Fruit fly (Drosophila melanogaster) whole organism, embryonic: ENCODE measurements around the gene CG15144.
A peak's percentile ranks its signal among the peaks of the same experiment; 100 is the strongest.

ENCODE experiments used
- CG1024 ChIP-seq: fragments of 200-800 bp; sonication (Bioruptor generic); IDR thresholded peaks from 2 replicates; pipeline ENCODE4 v1.3.6; 2022; ENCODE audit warnings: missing biosample characterization, missing genetic modification characterization
- CG11696 ChIP-seq: fragments of 200-800 bp; sonication (Bioruptor generic); IDR thresholded peaks from 2 replicates; pipeline ENCODE4 v1.3.6; 2022; ENCODE audit warnings: missing biosample characterization, missing genetic modification characterization
- CG12104 ChIP-seq: fragments of 200-800 bp; sonication (Bioruptor generic); optimal IDR thresholded peaks from 3 replicates; lab custom pipeline; 2016; ENCODE audit warnings: missing biosample characterization, missing genetic modification characterization
- CG12744 ChIP-seq: fragments of 200-800 bp; sonication (Bioruptor generic); optimal IDR thresholded peaks from 2 replicates; lab custom pipeline; 2016; ENCODE audit warnings: missing biosample characterization, missing genetic modification characterization
- CG13775 ChIP-seq: fragments of 200-800 bp; sonication (Bioruptor generic); optimal IDR thresholded peaks from 3 replicates; lab custom pipeline; 2017; ENCODE audit warnings: missing biosample characterization, mild to moderate bottlenecking, missing genetic modification characterization
- CG14667 ChIP-seq: fragments of 200-800 bp; sonication (Bioruptor generic); IDR thresholded peaks from 2 replicates; pipeline ENCODE4 v1.3.6; 2022; ENCODE audit warnings: missing biosample characterization, missing genetic modification characterization
- CG15479 ChIP-seq: fragments of 200-800 bp; sonication (Bioruptor generic); optimal IDR thresholded peaks from 3 replicates; lab custom pipeline; 2019; ENCODE audit warnings: missing biosample characterization, mild to moderate bottlenecking, missing genetic modification characterization, moderate library complexity
- CG15514 ChIP-seq: fragments of 200-800 bp; sonication (Bioruptor generic); optimal IDR thresholded peaks from 3 replicates; lab custom pipeline; 2017; ENCODE audit warnings: missing biosample characterization, missing genetic modification characterization, mild to moderate bottlenecking, moderate library complexity, missing genetic modification reagents
- CG17328 ChIP-seq: fragments of 200-800 bp; sonication (Bioruptor generic); IDR thresholded peaks from 2 replicates; pipeline ENCODE4 v1.3.6; 2022; ENCODE audit warnings: missing biosample characterization, missing genetic modification characterization
- CG17361 ChIP-seq: fragments of 200-800 bp; sonication (Bioruptor generic); IDR thresholded peaks from 3 replicates; pipeline ENCODE4 v1.3.6; 2022; ENCODE audit warnings: missing biosample characterization, missing genetic modification characterization
- CG17385 ChIP-seq: fragments of 200-800 bp; sonication (Bioruptor generic); optimal IDR thresholded peaks from 3 replicates; lab custom pipeline; 2018; ENCODE audit warnings: missing biosample characterization, mild to moderate bottlenecking, missing genetic modification characterization
- CG17912 ChIP-seq: fragments of 200-800 bp; sonication (Bioruptor generic); optimal IDR thresholded peaks from 2 replicates; lab custom pipeline; 2018; ENCODE audit warnings: missing biosample characterization, mild to moderate bottlenecking, missing genetic modification characterization
- CG18262 ChIP-seq: fragments of 200-800 bp; optimal IDR thresholded peaks from 3 replicates; lab custom pipeline; 2019; ENCODE audit warnings: missing biosample characterization, mild to moderate bottlenecking, missing genetic modification characterization, moderate library complexity
- CG18476 ChIP-seq: fragments of 200-800 bp; sonication (Bioruptor generic); optimal IDR thresholded peaks from 2 replicates; lab custom pipeline; 2016; ENCODE audit warnings: missing biosample characterization, mild to moderate bottlenecking, missing genetic modification characterization
- CG30020 ChIP-seq: fragments of 200-800 bp; optimal IDR thresholded peaks from 2 replicates; lab custom pipeline; 2019; ENCODE audit warnings: missing biosample characterization, mild to moderate bottlenecking, missing genetic modification characterization, moderate library complexity
- CG31224 ChIP-seq: fragments of 200-800 bp; sonication (Bioruptor generic); IDR thresholded peaks from 2 replicates; pipeline ENCODE4 v1.3.6; 2022; ENCODE audit warnings: missing biosample characterization, missing genetic modification characterization
- CG32767 ChIP-seq: fragments of 200-800 bp; sonication (Bioruptor generic); IDR thresholded peaks from 2 replicates; pipeline ENCODE4 v1.3.6; 2022; ENCODE audit warnings: missing biosample characterization, missing genetic modification characterization
- CG3726 ChIP-seq: fragments of 200-800 bp; sonication (Bioruptor generic); IDR thresholded peaks from 3 replicates; pipeline ENCODE4, ENCODE4 v1.3.6; 2022; ENCODE audit warnings: missing biosample characterization, missing genetic modification characterization
- CG42726 ChIP-seq: fragments of 200-800 bp; sonication (Bioruptor generic); IDR thresholded peaks from 2 replicates; pipeline ENCODE4 v1.3.6; 2022; ENCODE audit warnings: missing biosample characterization, missing genetic modification characterization; ENCODE audit not compliant: partially characterized antibody
- CG4282 ChIP-seq: fragments of 200-800 bp; sonication (Bioruptor generic); optimal IDR thresholded peaks from 2 replicates; lab custom pipeline; 2016; ENCODE audit warnings: missing biosample characterization, missing genetic modification characterization
- CG4424 ChIP-seq: fragments of 200-800 bp; sonication (Bioruptor generic); optimal IDR thresholded peaks from 3 replicates; lab custom pipeline; 2016; ENCODE audit warnings: missing biosample characterization, missing genetic modification characterization
- CG6254 ChIP-seq: fragments of 200-800 bp; sonication (Bioruptor generic); optimal IDR thresholded peaks from 3 replicates; lab custom pipeline; 2017; ENCODE audit warnings: mild to moderate bottlenecking, missing biosample characterization, missing genetic modification reagents, missing genetic modification characterization
- CG7928 ChIP-seq: fragments of 200-800 bp; sonication (Bioruptor generic); optimal IDR thresholded peaks from 2 replicates; lab custom pipeline; 2017; ENCODE audit warnings: missing biosample characterization, mild to moderate bottlenecking, missing genetic modification characterization
- CG9797 ChIP-seq: fragments of 200-800 bp; sonication (Bioruptor generic); optimal IDR thresholded peaks from 3 replicates; lab custom pipeline; 2018; ENCODE audit warnings: missing biosample characterization, mild to moderate bottlenecking, missing genetic modification characterization
- Fer1 ChIP-seq: fragments of 200-800 bp; sonication (Bioruptor generic); optimal IDR thresholded peaks from 2 replicates; lab custom pipeline; 2017; ENCODE audit warnings: missing biosample characterization, mild to moderate bottlenecking, missing genetic modification characterization
- Kr ChIP-seq: fragments of 200-800 bp; sonication (Bioruptor generic); optimal IDR thresholded peaks from 2 replicates; lab custom pipeline; 2017; ENCODE audit warnings: missing biosample characterization, mild to moderate bottlenecking, missing genetic modification characterization
- Lim3 ChIP-seq: fragments of 200-800 bp; sonication (Bioruptor generic); IDR thresholded peaks from 2 replicates; pipeline ENCODE4 v1.3.6; 2022; ENCODE audit warnings: missing biosample characterization, missing genetic modification characterization
- Neu2 ChIP-seq: fragments of 200-800 bp; sonication (Bioruptor generic); optimal IDR thresholded peaks from 3 replicates; lab custom pipeline; 2016; ENCODE audit warnings: missing biosample characterization, missing genetic modification characterization, borderline replicate concordance
- Nf-YA ChIP-seq: fragments of 200-800 bp; sonication (Bioruptor generic); IDR thresholded peaks from 2 replicates; pipeline ENCODE4 v1.3.6; 2022; ENCODE audit warnings: missing biosample characterization, missing genetic modification characterization
- Opbp ChIP-seq: fragments of 200-800 bp; sonication (Bioruptor generic); IDR thresholded peaks from 3 replicates; pipeline ENCODE4 v1.3.6; 2022; ENCODE audit warnings: missing biosample characterization, missing genetic modification characterization; ENCODE audit not compliant: partially characterized antibody
- PHDP ChIP-seq: fragments of 200-800 bp; sonication (Bioruptor generic); optimal IDR thresholded peaks from 3 replicates; lab custom pipeline; 2018; ENCODE audit warnings: missing biosample characterization, mild to moderate bottlenecking, missing genetic modification characterization, moderate library complexity
- Side ChIP-seq: fragments of 200-800 bp; sonication (Bioruptor generic); optimal IDR thresholded peaks from 2 replicates; lab custom pipeline; 2016; ENCODE audit warnings: missing biosample characterization, missing genetic modification characterization
- Sox100B ChIP-seq: fragments of 200-800 bp; sonication (Bioruptor generic); optimal IDR thresholded peaks from 3 replicates; lab custom pipeline; 2018; ENCODE audit warnings: missing biosample characterization, mild to moderate bottlenecking, missing genetic modification characterization
- Sox102F ChIP-seq: fragments of 200-800 bp; sonication (Bioruptor generic); optimal IDR thresholded peaks from 2 replicates; lab custom pipeline; 2018; ENCODE audit warnings: missing biosample characterization, mild to moderate bottlenecking, missing genetic modification characterization, moderate library complexity
- Stat92E ChIP-seq, 3 experiments: fragments of >200 bp in 2 of 3; fragments of 200-800 bp in 1 of 3; sonication (Bioruptor generic) in 1 of 3; optimal IDR thresholded peaks; 2 replicates each; lab custom pipeline; 2017 to 2019; ENCODE audit warnings: missing biosample characterization in 3 of 3, missing genetic modification characterization in 3 of 3, mild to moderate bottlenecking in 1 of 3, moderate library complexity in 1 of 3
- ash1 ChIP-seq: fragments of 200-800 bp; sonication (Bioruptor generic); optimal IDR thresholded peaks from 2 replicates; lab custom pipeline; 2018; ENCODE audit warnings: missing biosample characterization, mild to moderate bottlenecking, missing genetic modification characterization
- caup ChIP-seq: fragments of 200-800 bp; sonication (Bioruptor generic); optimal IDR thresholded peaks from 3 replicates; lab custom pipeline; 2017; ENCODE audit warnings: missing biosample characterization, mild to moderate bottlenecking, missing genetic modification characterization, moderate library complexity; ENCODE audit not compliant: severe bottlenecking
- ems ChIP-seq: fragments of 200-800 bp; sonication (Bioruptor generic); optimal IDR thresholded peaks from 3 replicates; lab custom pipeline; 2016; ENCODE audit warnings: missing biosample characterization, missing genetic modification characterization
- fru ChIP-seq: fragments of >200 bp; optimal IDR thresholded peaks from 2 replicates; lab custom pipeline; 2017
- fu2 ChIP-seq: fragments of 200-800 bp; sonication (Bioruptor generic); optimal IDR thresholded peaks from 2 replicates; lab custom pipeline; 2016; ENCODE audit warnings: missing biosample characterization, missing genetic modification characterization
- hb ChIP-seq: fragments of 200-800 bp; sonication (Bioruptor generic); IDR thresholded peaks from 3 replicates; pipeline ENCODE4 v1.3.6; 2022; ENCODE audit warnings: missing biosample characterization, missing genetic modification characterization; ENCODE audit not compliant: partially characterized antibody
- ken ChIP-seq: fragments of 200-800 bp; sonication (Bioruptor generic); IDR thresholded peaks from 3 replicates; pipeline ENCODE4 v1.3.6; 2022; ENCODE audit warnings: missing biosample characterization, missing genetic modification characterization
- lbe ChIP-seq: fragments of 200-800 bp; sonication (Bioruptor generic); optimal IDR thresholded peaks from 2 replicates; lab custom pipeline; 2016; ENCODE audit warnings: missing biosample characterization, mild to moderate bottlenecking, missing genetic modification characterization
- luna ChIP-seq: fragments of 200-800 bp; sonication (Bioruptor generic); optimal IDR thresholded peaks from 2 replicates; lab custom pipeline; 2016; ENCODE audit warnings: missing biosample characterization, missing genetic modification characterization
- nerfin-2 ChIP-seq: fragments of 200-800 bp; sonication (Bioruptor generic); IDR thresholded peaks from 2 replicates; pipeline ENCODE4 v1.3.6; 2022; ENCODE audit warnings: missing biosample characterization, missing genetic modification characterization; ENCODE audit not compliant: partially characterized antibody
- seq ChIP-seq: fragments of 200-800 bp; sonication (Bioruptor generic); IDR thresholded peaks from 2 replicates; pipeline ENCODE4 v1.3.6; 2022; ENCODE audit warnings: missing biosample characterization, missing genetic modification characterization
- tgo ChIP-seq: fragments of 200-800 bp; sonication (Bioruptor generic); IDR thresholded peaks from 3 replicates; pipeline ENCODE4 v1.3.6; 2022; ENCODE audit warnings: missing biosample characterization, missing genetic modification characterization
- unc-4 ChIP-seq: fragments of 200-800 bp; sonication (Bioruptor generic); IDR thresholded peaks from 2 replicates; pipeline ENCODE4 v1.3.6; 2022; ENCODE audit warnings: missing biosample characterization, missing genetic modification characterization; ENCODE audit not compliant: partially characterized antibody
- vvl ChIP-seq: fragments of 200-800 bp; sonication (Bioruptor generic); IDR thresholded peaks from 2 replicates; pipeline ENCODE4 v1.3.6; 2022; ENCODE audit warnings: missing biosample characterization, missing genetic modification characterization
- wdn ChIP-seq: fragments of 200-800 bp; sonication (Bioruptor generic); IDR thresholded peaks from 2 replicates; pipeline ENCODE4 v1.3.6; 2022; ENCODE audit warnings: missing biosample characterization, missing genetic modification characterization

Gene CG15144

dm6 chr2L:17484174-17484573 is 44.7 kb downstream of the CG15144 start, which contains the start of the genes GCS2beta and CG5131 (continued):
- TF ChIP-seq Opbp (GFP tag; lab: Robert Waterston, UW) = peak; percentile 89
- TF ChIP-seq hb (GFP tag; lab: Robert Waterston, UW) = peak; percentile 91
- TF ChIP-seq ken (GFP tag; lab: Robert Waterston, UW) = peak; percentile 94
- peak; percentile 97 for TF ChIP-seq Side
- no peak for TF ChIP-seq lbe (GFP tag; lab: Kevin White, UChicago)
- TF ChIP-seq nerfin-2 (GFP tag; lab: Robert Waterston, UW) = peak; percentile 62; the same call in 1 of the 2 replicates
- peak; percentile 95 for TF ChIP-seq vvl
- peak; percentile 91 for TF ChIP-seq tgo
- TF ChIP-seq unc-4 (GFP tag; lab: Robert Waterston, UW) = peak; percentile 88
- peak; percentile 92 for TF ChIP-seq CG4424
- TF ChIP-seq Kr = no peak
- peak; percentile 87; the same call in 2 of the 3 replicates for TF ChIP-seq CG3726 (GFP tag; lab: Robert Waterston, UW)
- peak; percentile 78 for TF ChIP-seq Neu2 (GFP tag; lab: Kevin White, UChicago)
- TF ChIP-seq CG12744 = peak; percentile 75
- TF ChIP-seq fru (lab: Kevin White, UChicago) = no peak
- peak; percentile 90 for TF ChIP-seq CG17328 (GFP tag; lab: Robert Waterston, UW)
- TF ChIP-seq caup = peak; percentile 90
- peak; percentile 87 for TF ChIP-seq CG31224 (GFP tag; lab: Robert Waterston, UW)
- peak; percentile 97 for TF ChIP-seq fu2 (GFP tag; lab: Kevin White, UChicago)
- TF ChIP-seq CG1024 (GFP tag; lab: Robert Waterston, UW) = peak; percentile 78
- TF ChIP-seq CG6254 = peak; percentile 71
- TF ChIP-seq CG11696 = peak; percentile 69
- no peak for TF ChIP-seq CG15479 (GFP tag; lab: Kevin White, UChicago)
- peak; percentile 66 for TF ChIP-seq CG30020 (tag; lab: Kevin White, UChicago)
- TF ChIP-seq CG15514 = peak; percentile 88
- peak; percentile 92 for TF ChIP-seq PHDP
- peak; percentile 91 for TF ChIP-seq seq (GFP tag; lab: Robert Waterston, UW)
- TF ChIP-seq wdn (GFP tag; lab: Robert Waterston, UW) = peak; percentile 90
- TF ChIP-seq ems (GFP tag; lab: Kevin White, UChicago) = peak; percentile 93
- TF ChIP-seq CG4282 = peak; percentile 92
- peak; percentile 81 for TF ChIP-seq CG18262 (tag; lab: Kevin White, UChicago)
- peak; percentile 85 for TF ChIP-seq CG32767 (GFP tag; lab: Robert Waterston, UW)
- peak; percentile 49 for TF ChIP-seq CG17912 (GFP tag; lab: Kevin White, UChicago)
- TF ChIP-seq CG17361 = peak; percentile 90
- TF ChIP-seq CG14667 (GFP tag; lab: Robert Waterston, UW) = peak; percentile 92
- peak; percentile 47; the same call in 1 of the 2 replicates for TF ChIP-seq Lim3 (GFP tag; lab: Robert Waterston, UW)
- TF ChIP-seq ash1 (GFP tag; lab: Kevin White, UChicago) = no peak
- TF ChIP-seq CG17385 (GFP tag; lab: Kevin White, UChicago) = peak; percentile 78
- TF ChIP-seq Nf-YA = peak; percentile 77
- TF ChIP-seq Sox100B (GFP tag; lab: Kevin White, UChicago) = peak; percentile 77
- TF ChIP-seq CG42726 (GFP tag; lab: Robert Waterston, UW) = peak; percentile 57; the same call in 1 of the 2 replicates
- peak; percentile 89 for TF ChIP-seq CG18476
- TF ChIP-seq Fer1 (GFP tag; lab: Kevin White, UChicago) = no peak
- peak; percentile 93 for TF ChIP-seq Sox102F (GFP tag; lab: Kevin White, UChicago)
- TF ChIP-seq Stat92E (GFP tag; optimal IDR thresholded peaks at IDR 0.05; lab: Kevin White, UChicago) = peak in 1 of 3 experiments; percentile 2
- peak; percentile 88 for TF ChIP-seq CG12104 (GFP tag; lab: Kevin White, UChicago)
- TF ChIP-seq CG7928 (GFP tag; lab: Kevin White, UChicago) = peak; percentile 70
- TF ChIP-seq luna (GFP tag; lab: Kevin White, UChicago) = peak; percentile 92
- TF ChIP-seq CG9797 (GFP tag; lab: Kevin White, UChicago) = peak; percentile 61
- TF ChIP-seq CG13775 (GFP tag; lab: Kevin White, UChicago) = peak; percentile 92
